Worm (Caenorhabditis elegans) whole organism, L4/young adult: ENCODE results near the gene grl-11.

Experiments
- W03F9.2 ChIP-seq: fragments of 150-350 bp; optimal IDR thresholded peaks from 2 replicates; lab custom pipeline; 2014; ENCODE audit warnings: missing biosample characterization, missing genetic modification characterization
- dao-5 ChIP-seq: sonication (generic microtip); optimal IDR thresholded peaks from 2 replicates; lab custom pipeline; 2016; ENCODE audit warnings: missing genotype, missing genetic modification characterization, moderate library complexity, missing compliant biosample characterization
- him-1 ChIP-seq: sonication (generic microtip); optimal IDR thresholded peaks from 2 replicates; lab custom pipeline; 2016; ENCODE audit warnings: missing genotype, missing genetic modification reagents, missing genetic modification characterization, missing compliant biosample characterization

ce11 chrIII:9110270-9110669, 7.9 kb downstream of the grl-11 start:
- no peak for TF ChIP-seq him-1 (tag; lab: Kevin White, UChicago)
- TF ChIP-seq dao-5 (tag; lab: Kevin White, UChicago) = no peak
- TF ChIP-seq W03F9.2 = no peak
